Fruit fly (Drosophila melanogaster) whole organism, adult: Measurements from ENCODE around the gene CG13077.

Experiments used
- CG11617 ChIP-seq: fragments of 200-800 bp; sonication (Bioruptor generic); optimal IDR thresholded peaks from 2 replicates; lab custom pipeline; 2017; ENCODE audit warnings: mild to moderate bottlenecking, missing biosample characterization, missing genetic modification reagents, missing genetic modification characterization
- CG12768 ChIP-seq: fragments of 200-800 bp; sonication (Bioruptor generic); optimal IDR thresholded peaks from 2 replicates; lab custom pipeline; 2017; ENCODE audit warnings: missing biosample characterization, missing genetic modification characterization, mild to moderate bottlenecking, moderate library complexity, missing genetic modification reagents
- CG14711 ChIP-seq: fragments of 200-800 bp; sonication (Bioruptor generic); optimal IDR thresholded peaks from 2 replicates; lab custom pipeline; 2018; ENCODE audit warnings: missing biosample characterization, mild to moderate bottlenecking, missing genetic modification characterization, moderate library complexity
- CG1620 ChIP-seq: fragments of 200-800 bp; sonication (Bioruptor generic); optimal IDR thresholded peaks from 2 replicates; lab custom pipeline; 2016; ENCODE audit warnings: missing biosample characterization, missing genetic modification characterization
- CG33017 ChIP-seq: fragments of 200-800 bp; sonication (Bioruptor generic); optimal IDR thresholded peaks from 2 replicates; lab custom pipeline; 2018; ENCODE audit warnings: missing biosample characterization, mild to moderate bottlenecking, missing genetic modification characterization, moderate library complexity
- CG5204 ChIP-seq: fragments of 200-800 bp; sonication (Bioruptor generic); optimal IDR thresholded peaks from 2 replicates; lab custom pipeline; 2016; ENCODE audit warnings: missing biosample characterization, missing genetic modification characterization
- CG7045 ChIP-seq: fragments of 200-800 bp; sonication (Bioruptor generic); optimal IDR thresholded peaks from 2 replicates; lab custom pipeline; 2017; ENCODE audit warnings: missing biosample characterization, mild to moderate bottlenecking, missing genetic modification characterization
- CG7101 ChIP-seq: fragments of 200-800 bp; sonication (Bioruptor generic); optimal IDR thresholded peaks from 2 replicates; lab custom pipeline; 2018; ENCODE audit warnings: missing biosample characterization, mild to moderate bottlenecking, missing genetic modification characterization, moderate library complexity
- Clk ChIP-seq: fragments of 200-800 bp; sonication (Bioruptor generic); optimal IDR thresholded peaks from 2 replicates; lab custom pipeline; 2017; ENCODE audit warnings: missing biosample characterization, missing genetic modification characterization
- Crg-1 ChIP-seq: fragments of 200-800 bp; sonication (Bioruptor generic); optimal IDR thresholded peaks from 2 replicates; lab custom pipeline; 2016; ENCODE audit warnings: missing biosample characterization, missing genetic modification characterization
- Hr96 ChIP-seq: fragments of 200-800 bp; sonication (Bioruptor generic); optimal IDR thresholded peaks from 2 replicates; lab custom pipeline; 2016; ENCODE audit warnings: missing biosample characterization, missing genetic modification characterization
- Mnt ChIP-seq: fragments of 200-800 bp; sonication (Bioruptor generic); optimal IDR thresholded peaks from 2 replicates; lab custom pipeline; 2016; ENCODE audit warnings: missing biosample characterization, mild to moderate bottlenecking, missing genetic modification characterization
- bab1 ChIP-seq: fragments of 200-800 bp; sonication (Bioruptor generic); optimal IDR thresholded peaks from 3 replicates; lab custom pipeline; 2019; ENCODE audit warnings: missing biosample characterization, mild to moderate bottlenecking, missing genetic modification characterization, moderate library complexity
- cic ChIP-seq: fragments of 200-800 bp; sonication (Bioruptor generic); optimal IDR thresholded peaks from 2 replicates; lab custom pipeline; 2017; ENCODE audit warnings: missing biosample characterization, mild to moderate bottlenecking, missing genetic modification characterization, moderate library complexity
- cnc ChIP-seq, 2 experiments: fragments of >200 bp; optimal IDR thresholded peaks; 2 replicates each; lab custom pipeline; 2017
- kay ChIP-seq: fragments of 200-800 bp; sonication (Bioruptor generic); peaks from one replicate; lab custom pipeline; 2016; ENCODE audit warnings: missing biosample characterization, missing genetic modification characterization, borderline replicate concordance
- ovo ChIP-seq: fragments of 200-800 bp; sonication (Bioruptor generic); optimal IDR thresholded peaks from 2 replicates; lab custom pipeline; 2016; ENCODE audit warnings: missing biosample characterization, missing genetic modification characterization
- pad ChIP-seq: fragments of 200-800 bp; sonication (Bioruptor generic); optimal IDR thresholded peaks from 3 replicates; lab custom pipeline; 2017; ENCODE audit warnings: missing biosample characterization, missing genetic modification characterization, mild to moderate bottlenecking, moderate library complexity, missing genetic modification reagents
- tj ChIP-seq: fragments of 200-800 bp; sonication (Bioruptor generic); optimal IDR thresholded peaks from 3 replicates; lab custom pipeline; 2017; ENCODE audit warnings: missing biosample characterization, mild to moderate bottlenecking, missing genetic modification characterization, moderate library complexity
- toe ChIP-seq: fragments of 200-800 bp; sonication (Bioruptor generic); optimal IDR thresholded peaks from 2 replicates; lab custom pipeline; 2016; ENCODE audit warnings: missing biosample characterization, missing genetic modification characterization

Gene CG13077

DNA sequence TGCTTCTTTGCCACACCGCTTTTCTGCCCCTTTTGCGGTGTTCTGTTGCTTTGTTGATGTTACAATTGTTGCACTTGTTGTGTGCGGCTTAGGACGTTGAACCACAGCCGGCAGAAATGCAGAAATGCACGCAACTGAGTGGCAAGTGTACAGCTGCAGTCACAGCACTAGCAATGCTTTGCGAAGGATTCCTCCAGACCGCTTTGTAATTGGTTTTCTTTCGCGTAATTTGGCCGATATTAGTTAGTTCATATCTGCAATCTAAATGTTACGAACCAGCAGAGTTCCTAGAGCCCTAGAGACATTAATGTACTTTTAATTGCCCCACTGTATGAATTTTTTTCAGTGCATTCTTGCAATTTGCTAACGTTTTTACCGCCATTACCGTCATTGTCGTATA lies 8.7 kb downstream of the CG13077 start:
- TF ChIP-seq bab1 (GFP tag; lab: Kevin White, UChicago) (no peak), Crg-1 (no peak), ovo (GFP tag; lab: Kevin White, UChicago) (no peak), cic (GFP tag; lab: Kevin White, UChicago) (no peak), Clk (GFP tag; lab: Kevin White, UChicago) (no peak), CG33017 (tag; lab: Kevin White, UChicago) (no peak), CG1620 (GFP tag; lab: Kevin White, UChicago) (no peak), kay (GFP tag; lab: Kevin White, UChicago) (no peak), cnc (optimal IDR thresholded peaks at IDR 0.05; lab: Kevin White, UChicago) (no peak), Mnt (GFP tag; lab: Kevin White, UChicago) (no peak), tj (GFP tag; lab: Kevin White, UChicago) (no peak), CG7045 (GFP tag; lab: Kevin White, UChicago) (no peak), CG7101 (tag; lab: Kevin White, UChicago) (no peak), toe (GFP tag; lab: Kevin White, UChicago) (no peak), CG11617 (no peak), Hr96 (GFP tag; lab: Kevin White, UChicago) (no peak), CG14711 (no peak), CG5204 (GFP tag; lab: Kevin White, UChicago) (no peak), CG12768 (no peak), pad (GFP tag; lab: Kevin White, UChicago) (no peak)

- TF ChIP-seq CG14711 (peak; percentile 57), cic (GFP tag; lab: Kevin White, UChicago) (no peak), Hr96 (GFP tag; lab: Kevin White, UChicago) (no peak), Clk (GFP tag; lab: Kevin White, UChicago) (no peak), CG12768 (no peak), pad (GFP tag; lab: Kevin White, UChicago) (peak; percentile 98), tj (GFP tag; lab: Kevin White, UChicago) (no peak), CG5204 (GFP tag; lab: Kevin White, UChicago) (no peak), kay (GFP tag; lab: Kevin White, UChicago) (no peak), Mnt (GFP tag; lab: Kevin White, UChicago) (no peak), toe (GFP tag; lab: Kevin White, UChicago) (no peak), Crg-1 (no peak), bab1 (GFP tag; lab: Kevin White, UChicago) (no peak), CG7045 (GFP tag; lab: Kevin White, UChicago) (no peak), CG11617 (no peak), CG7101 (tag; lab: Kevin White, UChicago) (no peak), CG1620 (GFP tag; lab: Kevin White, UChicago) (no peak)
Measured at dm6 chr2L:19574959-19575625, 9.4 kb downstream of the CG13077 start.

- no peak for TF ChIP-seq cnc (optimal IDR thresholded peaks at IDR 0.05; lab: Kevin White, UChicago)
- peak; percentile 75 for TF ChIP-seq CG12768
- TF ChIP-seq CG1620 (GFP tag; lab: Kevin White, UChicago), result peak; percentile 22
- peak; percentile 83 for TF ChIP-seq CG7045 (GFP tag; lab: Kevin White, UChicago)
- no peak for TF ChIP-seq kay (GFP tag; lab: Kevin White, UChicago)
- peak; percentile 68 for TF ChIP-seq toe (GFP tag; lab: Kevin White, UChicago)
- peak; percentile 40 for TF ChIP-seq Clk (GFP tag; lab: Kevin White, UChicago)
- TF ChIP-seq bab1 (GFP tag; lab: Kevin White, UChicago), result peak; percentile 28
- TF ChIP-seq CG5204 (GFP tag; lab: Kevin White, UChicago), result peak; percentile 69
- TF ChIP-seq Crg-1, result no peak
- TF ChIP-seq tj (GFP tag; lab: Kevin White, UChicago), result peak; percentile 79
- peak; percentile 61 for TF ChIP-seq CG33017 (tag; lab: Kevin White, UChicago)
- TF ChIP-seq CG14711, result peak; percentile 73
- TF ChIP-seq cic (GFP tag; lab: Kevin White, UChicago), result no peak
- TF ChIP-seq ovo (GFP tag; lab: Kevin White, UChicago), result peak; percentile 83
- TF ChIP-seq CG7101 (tag; lab: Kevin White, UChicago), result peak; percentile 73
- TF ChIP-seq Mnt (GFP tag; lab: Kevin White, UChicago), result peak; percentile 43
- TF ChIP-seq Hr96 (GFP tag; lab: Kevin White, UChicago), result peak; percentile 72
- no peak for TF ChIP-seq pad (GFP tag; lab: Kevin White, UChicago)
- TF ChIP-seq CG11617, result peak; percentile 66
Measured at dm6 chr2L:19575626-19576298, 10.1 kb downstream of the CG13077 start.

dm6 chr2L:19576299-19576971 lies 10.8 kb downstream of the CG13077 start:
- no peak for TF ChIP-seq CG7045 (GFP tag; lab: Kevin White, UChicago)
- TF ChIP-seq toe (GFP tag; lab: Kevin White, UChicago), result peak; percentile 11
- no peak for TF ChIP-seq pad (GFP tag; lab: Kevin White, UChicago)
- TF ChIP-seq cnc (optimal IDR thresholded peaks at IDR 0.05; lab: Kevin White, UChicago), result no peak
- peak; percentile 100 for TF ChIP-seq cic (GFP tag; lab: Kevin White, UChicago)
- no peak for TF ChIP-seq CG7101 (tag; lab: Kevin White, UChicago)
- TF ChIP-seq Mnt (GFP tag; lab: Kevin White, UChicago), result peak; percentile 60
- no peak for TF ChIP-seq CG14711
- TF ChIP-seq CG11617, result peak; percentile 5
- peak; percentile 31 for TF ChIP-seq tj (GFP tag; lab: Kevin White, UChicago)
- no peak for TF ChIP-seq ovo (GFP tag; lab: Kevin White, UChicago)
- no peak for TF ChIP-seq Clk (GFP tag; lab: Kevin White, UChicago)
- peak; percentile 40 for TF ChIP-seq Crg-1
- TF ChIP-seq Hr96 (GFP tag; lab: Kevin White, UChicago), result peak; percentile 47
- TF ChIP-seq bab1 (GFP tag; lab: Kevin White, UChicago), result no peak
- peak; percentile 31 for TF ChIP-seq CG33017 (tag; lab: Kevin White, UChicago)
- TF ChIP-seq CG5204 (GFP tag; lab: Kevin White, UChicago), result no peak
